In the genomic region with DNA sequence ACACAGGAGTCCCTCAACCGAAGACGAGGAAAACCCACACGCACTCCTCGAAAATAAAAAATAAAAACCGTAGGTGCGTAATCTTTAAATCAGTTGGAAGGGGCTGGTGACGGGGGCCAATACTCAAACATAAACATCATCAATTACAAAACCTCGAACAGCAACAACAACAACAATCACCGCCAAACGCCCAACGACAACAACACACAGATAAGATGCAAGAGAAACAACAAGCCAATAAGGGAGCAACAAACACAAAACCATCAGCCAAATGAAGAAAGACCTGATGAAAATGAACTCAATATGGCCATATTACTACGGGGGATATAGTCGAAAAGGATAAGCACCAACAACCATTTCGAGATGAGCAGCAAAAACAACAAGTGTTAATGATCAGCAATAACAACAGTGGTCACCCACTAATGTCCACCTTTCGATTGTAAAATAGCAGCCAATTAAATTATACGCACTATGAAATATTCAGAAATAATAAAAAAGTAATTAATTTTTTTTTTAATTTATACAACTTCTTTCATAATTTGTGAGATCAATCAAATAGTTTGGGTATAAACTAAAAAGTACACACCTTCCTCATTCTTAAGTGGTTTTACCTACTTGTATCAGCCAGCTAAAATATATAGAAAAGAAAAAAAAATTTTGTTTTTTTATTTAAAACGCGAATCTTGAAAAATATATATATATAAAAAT, we compare ENCODE assay signal across 5 fruit fly cellular contexts.
A peak's percentile ranks its signal among the peaks of the same experiment; 100 is the strongest.
TF ChIP-seq lines count a peak whose summit lies in the region.

No protein-coding gene starts in this region.

- TF ChIP-seq CTCF in whole organism, embryonic (GFP tag; optimal IDR thresholded peaks at IDR 0.05; lab: Kevin White, UChicago) = no peak

TF ChIP-seq in whole organism, adult, 20 proteins besides CTCF, POLR2A, EP300 and RAD21:
- no peak for TF ChIP-seq CG7045 (GFP tag; optimal IDR thresholded peaks at IDR 0.05; lab: Kevin White, UChicago)
- TF ChIP-seq CG14711 (tag; optimal IDR thresholded peaks at IDR 0.05; lab: Kevin White, UChicago) = peak; percentile 30

TF ChIP-seq in whole organism, embryonic, 481 proteins besides CTCF, POLR2A, EP300 and RAD21 (continues in another document):
- TF ChIP-seq bsh (GFP tag; optimal IDR thresholded peaks at IDR 0.05; lab: Kevin White, UChicago) (peak in 1 of 2 experiments; percentile 8), sug (tag; optimal IDR thresholded peaks at IDR 0.05; lab: Kevin White, UChicago) (no peak), CG31224 (GFP tag; IDR thresholded peaks at IDR 0.05; lab: Robert Waterston, UW) (no peak), Hmr (GFP tag; optimal IDR thresholded peaks at IDR 0.05; lab: Kevin White, UChicago) (peak; percentile 2), CG3847 (GFP tag; IDR thresholded peaks at IDR 0.05; lab: Robert Waterston, UW) (no peak), tna (GFP tag; IDR thresholded peaks at IDR 0.05; lab: Robert Waterston, UW; ENCODE audit: partially characterized antibody) (peak; percentile 17; the same call in 1 of the 2 replicates), Lpt (GFP tag; optimal IDR thresholded peaks at IDR 0.05; lab: Kevin White, UChicago) (no peak), dmrt99B (tag; optimal IDR thresholded peaks at IDR 0.05; lab: Kevin White, UChicago) (peak; percentile 40), CG12104 (GFP tag; optimal IDR thresholded peaks at IDR 0.05; lab: Kevin White, UChicago) (peak; percentile 6), Sox100B (GFP tag; optimal IDR thresholded peaks at IDR 0.05; lab: Kevin White, UChicago) (peak; percentile 63), CG3065 (GFP tag; optimal IDR thresholded peaks at IDR 0.05; lab: Kevin White, UChicago) (no peak), Hr51 (GFP tag; optimal IDR thresholded peaks at IDR 0.05; lab: Kevin White, UChicago) (peak in 1 of 2 experiments; percentile 41), dmrt11E (tag; optimal IDR thresholded peaks at IDR 0.05; lab: Kevin White, UChicago) (peak; percentile 67), Fer1 (GFP tag; optimal IDR thresholded peaks at IDR 0.05; lab: Kevin White, UChicago) (peak; percentile 15), en (GFP tag; optimal IDR thresholded peaks at IDR 0.05; lab: Kevin White, UChicago) (no peak), Xbp1 (GFP tag; optimal IDR thresholded peaks at IDR 0.05; lab: Kevin White, UChicago) (no peak), BtbVII (GFP tag; optimal IDR thresholded peaks at IDR 0.05; lab: Kevin White, UChicago) (no peak), CG3281 (GFP tag; optimal IDR thresholded peaks at IDR 0.05; lab: Kevin White, UChicago) (peak; percentile 13), CG17361 (GFP tag; IDR thresholded peaks at IDR 0.05; lab: Robert Waterston, UW) (peak; percentile 62; the same call in 2 of the 3 replicates)

TF ChIP-seq in whole organism, prepupa, 60 proteins besides CTCF, POLR2A, EP300 and RAD21 (continues in another document):
- peak; percentile 41 for TF ChIP-seq achi (GFP tag; optimal IDR thresholded peaks at IDR 0.05; lab: Kevin White, UChicago)
- peak; percentile 6 for TF ChIP-seq fkh (GFP tag; optimal IDR thresholded peaks at IDR 0.05; lab: Kevin White, UChicago)
- TF ChIP-seq fd59A (GFP tag; optimal IDR thresholded peaks at IDR 0.05; lab: Kevin White, UChicago) = no peak
- TF ChIP-seq Ets96B (tag; optimal IDR thresholded peaks at IDR 0.05; lab: Kevin White, UChicago) = peak; percentile 79
- TF ChIP-seq CG15336 (GFP tag; IDR thresholded peaks at IDR 0.05; lab: Robert Waterston, UW) = no peak
- TF ChIP-seq Hr39 (GFP tag; optimal IDR thresholded peaks at IDR 0.05; lab: Kevin White, UChicago) = peak; percentile 38
- TF ChIP-seq CG11762 (GFP tag; optimal IDR thresholded peaks at IDR 0.05; lab: Kevin White, UChicago; ENCODE audit: insufficient read depth) = peak; percentile 70
- TF ChIP-seq acj6 (GFP tag; optimal IDR thresholded peaks at IDR 0.05; lab: Kevin White, UChicago) = peak; percentile 35
- TF ChIP-seq CG6808 (GFP tag; optimal IDR thresholded peaks at IDR 0.05; lab: Kevin White, UChicago) = peak; percentile 78
- peak; percentile 65 for TF ChIP-seq CG11902 (GFP tag; optimal IDR thresholded peaks at IDR 0.05; lab: Kevin White, UChicago)
- peak; percentile 51 for TF ChIP-seq dsx (GFP tag; optimal IDR thresholded peaks at IDR 0.05; lab: Kevin White, UChicago; ENCODE audit: poor library complexity, severe bottlenecking)
- TF ChIP-seq CG8319 (GFP tag; optimal IDR thresholded peaks at IDR 0.05; lab: Kevin White, UChicago) = peak; percentile 66
- TF ChIP-seq Gug (GFP tag; IDR thresholded peaks at IDR 0.05; lab: Robert Waterston, UW) = no peak
- TF ChIP-seq CG9139 (GFP tag; optimal IDR thresholded peaks at IDR 0.05; lab: Kevin White, UChicago) = peak; percentile 72
- peak; percentile 38 for TF ChIP-seq spab (GFP tag; optimal IDR thresholded peaks at IDR 0.05; lab: Kevin White, UChicago)
- TF ChIP-seq Eip75B (GFP tag; optimal IDR thresholded peaks at IDR 0.05; lab: Kevin White, UChicago) = peak; percentile 21
- TF ChIP-seq CG1621 (tag; optimal IDR thresholded peaks at IDR 0.05; lab: Kevin White, UChicago) = no peak
- TF ChIP-seq CG31627 (GFP tag; optimal IDR thresholded peaks at IDR 0.05; lab: Kevin White, UChicago) = peak; percentile 4
- peak; percentile 17 for TF ChIP-seq CG6792 (GFP tag; optimal IDR thresholded peaks at IDR 0.05; lab: Kevin White, UChicago)
- TF ChIP-seq dac (GFP tag; optimal IDR thresholded peaks at IDR 0.05; lab: Kevin White, UChicago) = no peak

TF ChIP-seq in whole organism, pupa, 21 proteins besides CTCF, POLR2A, EP300 and RAD21:
- TF ChIP-seq CG8159 (tag; optimal IDR thresholded peaks at IDR 0.05; lab: Kevin White, UChicago) (peak; percentile 95), CG4496 (GFP tag; IDR thresholded peaks at IDR 0.05; lab: Robert Waterston, UW) (no peak), CG10348 (GFP tag; IDR thresholded peaks at IDR 0.05; lab: Robert Waterston, UW) (no peak), Pif1A (GFP tag; optimal IDR thresholded peaks at IDR 0.05; lab: Kevin White, UChicago) (no peak), Pif1B (GFP tag; optimal IDR thresholded peaks at IDR 0.05; lab: Kevin White, UChicago) (peak; percentile 38), CG17806 (tag; optimal IDR thresholded peaks at IDR 0.05; lab: Kevin White, UChicago) (peak; percentile 91), EcR (GFP tag; optimal IDR thresholded peaks at IDR 0.05; lab: Kevin White, UChicago) (no peak), CG8301 (tag; optimal IDR thresholded peaks at IDR 0.05; lab: Kevin White, UChicago) (no peak), rn (GFP tag; IDR thresholded peaks at IDR 0.05; lab: Robert Waterston, UW) (no peak), fd96Ca (GFP tag; IDR thresholded peaks at IDR 0.05; lab: Robert Waterston, UW) (0 out of 3 replicates have a peak, but pooled peaks have one; percentile 10), Ets98B (GFP tag; IDR thresholded peaks at IDR 0.05; lab: Robert Waterston, UW) (no peak), CG34367 (tag; optimal IDR thresholded peaks at IDR 0.05; lab: Kevin White, UChicago) (peak; percentile 11), D1 (tag; optimal IDR thresholded peaks at IDR 0.05; lab: Kevin White, UChicago) (peak; percentile 90), CG14655 (GFP tag; optimal IDR thresholded peaks at IDR 0.05; lab: Kevin White, UChicago) (peak; percentile 73), CG32121 (GFP tag; IDR thresholded peaks at IDR 0.05; lab: Robert Waterston, UW) (no peak), CG12605 (GFP tag; IDR thresholded peaks at IDR 0.05; lab: Robert Waterston, UW) (no peak), CG9948 (tag; optimal IDR thresholded peaks at IDR 0.05; lab: Kevin White, UChicago) (peak; percentile 74), Snoo (tag; optimal IDR thresholded peaks at IDR 0.05; lab: Kevin White, UChicago) (no peak), CG13204 (GFP tag; optimal IDR thresholded peaks at IDR 0.05; lab: Kevin White, UChicago) (no peak), CG15710 (tag; optimal IDR thresholded peaks at IDR 0.05; lab: Kevin White, UChicago) (peak; percentile 50), gl (tag; optimal IDR thresholded peaks at IDR 0.05; lab: Kevin White, UChicago) (no peak)

TF ChIP-seq in whole organism, wandering third instar larva, 38 proteins besides CTCF, POLR2A, EP300 and RAD21:
- TF ChIP-seq lola (GFP tag; optimal IDR thresholded peaks at IDR 0.05; lab: Kevin White, UChicago) (no peak), woc (GFP tag; optimal IDR thresholded peaks at IDR 0.05; lab: Kevin White, UChicago) (no peak), rgr (GFP tag; optimal IDR thresholded peaks at IDR 0.05; lab: Kevin White, UChicago) (peak; percentile 34), CG32264 (GFP tag; optimal IDR thresholded peaks at IDR 0.05; lab: Kevin White, UChicago) (no peak), dsf (GFP tag; optimal IDR thresholded peaks at IDR 0.05; lab: Kevin White, UChicago; ENCODE audit: borderline replicate concordance) (no peak), Rel (GFP tag; optimal IDR thresholded peaks at IDR 0.05; lab: Kevin White, UChicago) (no peak), Rel (tag; optimal IDR thresholded peaks at IDR 0.05; lab: Kevin White, UChicago) (peak; percentile 17), Sp1 (GFP tag; optimal IDR thresholded peaks at IDR 0.05; lab: Kevin White, UChicago) (peak; percentile 58), HLH106 (tag; optimal IDR thresholded peaks at IDR 0.05; lab: Kevin White, UChicago) (peak; percentile 74), dl (GFP tag; optimal IDR thresholded peaks at IDR 0.05; lab: Kevin White, UChicago; ENCODE audit: insufficient read depth in 1 of 2, partially characterized antibody in 2 of 2) (no peak), h (GFP tag; optimal IDR thresholded peaks at IDR 0.05; lab: Kevin White, UChicago) (peak; percentile 22), fru (GFP tag; optimal IDR thresholded peaks at IDR 0.05; lab: Kevin White, UChicago) (peak; percentile 38), OdsH (GFP tag; optimal IDR thresholded peaks at IDR 0.05; lab: Kevin White, UChicago) (peak; percentile 53), psq (GFP tag; optimal IDR thresholded peaks at IDR 0.05; lab: Kevin White, UChicago) (peak; percentile 70), pan (optimal IDR thresholded peaks at IDR 0.05; lab: Kevin White, UChicago) (no peak), CG9705 (GFP tag; optimal IDR thresholded peaks at IDR 0.05; lab: Kevin White, UChicago) (peak; percentile 50), foxo (GFP tag; optimal IDR thresholded peaks at IDR 0.05; lab: Kevin White, UChicago) (peak in 1 of 2 experiments; percentile 67), dmrt93B (GFP tag; optimal IDR thresholded peaks at IDR 0.05; lab: Kevin White, UChicago) (peak; percentile 79)
